Worm (Caenorhabditis elegans) whole organism, L4 larva: Measurements from ENCODE around the gene dex-1.

Experiments used
- Y48G9A.11 ChIP-seq: fragments of 200-800 bp; sonication (Bioruptor generic); IDR thresholded peaks from 2 replicates; pipeline ENCODE4 v1.3.6; 2022; ENCODE audit warnings: missing genetic modification reagents, missing genetic modification characterization, missing compliant biosample characterization
- Y5F2A.4 ChIP-seq: fragments of 200-800 bp; sonication (Bioruptor generic); optimal IDR thresholded peaks from 2 replicates; lab custom pipeline; 2018; ENCODE audit warnings: mild to moderate bottlenecking, missing genetic modification characterization, missing compliant biosample characterization
- aha-1 ChIP-seq: fragments of 150-350 bp; peaks from one replicate; lab custom pipeline; 2014; ENCODE audit warnings: missing biosample characterization, missing genetic modification characterization
- aly-2 ChIP-seq: sonication (generic microtip); optimal IDR thresholded peaks from 2 replicates; lab custom pipeline; 2018; ENCODE audit warnings: missing biosample characterization, missing genetic modification characterization
- ama-1 ChIP-seq: fragments of 150-350 bp; optimal IDR thresholded peaks from 2 replicates; lab custom pipeline; 2014; ENCODE audit warnings: inconsistent platforms, mixed read lengths
- arid-1 ChIP-seq: fragments of 200-800 bp; sonication (Bioruptor generic); conservative IDR thresholded peaks from 2 replicates; pipeline ENCODE4 v1.3.6; 2022; ENCODE audit warnings: missing genetic modification reagents, missing genetic modification characterization, missing compliant biosample characterization
- ceh-20 ChIP-seq: fragments of 200-800 bp; sonication (Bioruptor generic); IDR thresholded peaks from 2 replicates; pipeline ENCODE4 v1.3.6; 2022; ENCODE audit warnings: missing genetic modification reagents, missing genetic modification characterization, missing compliant biosample characterization
- ceh-28 ChIP-seq: fragments of 150-350 bp; optimal IDR thresholded peaks from 2 replicates; lab custom pipeline; 2014; ENCODE audit warnings: missing biosample characterization, missing genetic modification reagents, missing genetic modification characterization
- ceh-32 ChIP-seq: sonication (generic microtip); optimal IDR thresholded peaks from 2 replicates; lab custom pipeline; 2016; ENCODE audit warnings: mild to moderate bottlenecking, missing genetic modification characterization, missing compliant biosample characterization; ENCODE audit not compliant: poor library complexity
- daf-16 ChIP-seq, 3 experiments: sonication (generic microtip); optimal IDR thresholded peaks; 2 replicates each; lab custom pipeline; 2016 to 2017; ENCODE audit warnings: missing genetic modification characterization in 3 of 3, missing genetic modification reagents in 3 of 3, mild to moderate bottlenecking in 2 of 3, missing compliant biosample characterization in 2 of 3, missing biosample characterization in 1 of 3, moderate library complexity in 1 of 3
- daf-8 ChIP-seq: fragments of 200-800 bp; sonication (Bioruptor generic); IDR thresholded peaks from 2 replicates; pipeline ENCODE4 v1.3.6; 2022; ENCODE audit warnings: missing genetic modification characterization, missing compliant biosample characterization
- egl-27 ChIP-seq: sonication (generic microtip); optimal IDR thresholded peaks from 3 replicates; lab custom pipeline; 2017; ENCODE audit warnings: missing biosample characterization, missing genetic modification reagents, missing genetic modification characterization
- egl-43 ChIP-seq: fragments of 200-800 bp; sonication (Bioruptor generic); IDR thresholded peaks from 2 replicates; pipeline ENCODE4 v1.3.6; 2022; ENCODE audit warnings: missing genetic modification reagents, missing genetic modification characterization, missing compliant biosample characterization
- fos-1 ChIP-seq: fragments of 150-350 bp; optimal IDR thresholded peaks from 2 replicates; lab custom pipeline; 2014; ENCODE audit warnings: missing biosample characterization, missing genetic modification characterization
- hif-1 ChIP-seq, 2 experiments: sonication (generic microtip); optimal IDR thresholded peaks; 2 replicates each; lab custom pipeline; 2016 to 2017; ENCODE audit warnings: missing compliant biosample characterization in 2 of 2, missing genetic modification characterization in 2 of 2, missing genetic modification reagents in 2 of 2, missing genotype in 2 of 2, mild to moderate bottlenecking in 1 of 2
- hlh-30 ChIP-seq: sonication (generic microtip); optimal IDR thresholded peaks from 2 replicates; lab custom pipeline; 2017; ENCODE audit warnings: antibody characterized with exemption, mild to moderate bottlenecking, missing genetic modification characterization, missing compliant biosample characterization; ENCODE audit not compliant: insufficient read depth
- lim-7 ChIP-seq: fragments of 200-800 bp; sonication (Bioruptor generic); IDR thresholded peaks from 2 replicates; pipeline ENCODE4 v1.3.6; 2022; ENCODE audit warnings: missing genetic modification characterization, missing compliant biosample characterization
- lin-13 ChIP-seq: fragments of 150-350 bp; optimal IDR thresholded peaks from 2 replicates; lab custom pipeline; 2014; ENCODE audit warnings: missing biosample characterization, missing genetic modification reagents, missing genetic modification characterization
- lin-15B ChIP-seq: fragments of 150-350 bp; sonication (generic microtip); optimal IDR thresholded peaks from 3 replicates; lab custom pipeline; 2014; ENCODE audit warnings: missing biosample characterization, missing genetic modification characterization
- lin-39 ChIP-seq: fragments of 150-350 bp; optimal IDR thresholded peaks from 2 replicates; lab custom pipeline; 2014; ENCODE audit warnings: missing biosample characterization, missing genetic modification reagents, missing genetic modification characterization
- lir-3 ChIP-seq: sonication (generic microtip); optimal IDR thresholded peaks from 2 replicates; lab custom pipeline; 2016; ENCODE audit warnings: mild to moderate bottlenecking, missing genetic modification characterization, missing compliant biosample characterization
- mes-2 ChIP-seq: sonication (generic microtip); optimal IDR thresholded peaks from 2 replicates; lab custom pipeline; 2016; ENCODE audit warnings: missing genotype, mild to moderate bottlenecking, missing genetic modification characterization, missing compliant biosample characterization; ENCODE audit not compliant: poor library complexity, severe bottlenecking
- nhr-102 ChIP-seq: sonication (generic microtip); optimal IDR thresholded peaks from 2 replicates; lab custom pipeline; 2016; ENCODE audit warnings: mild to moderate bottlenecking, missing genetic modification characterization, moderate library complexity, missing compliant biosample characterization
- nhr-25 ChIP-seq: sonication (generic microtip); optimal IDR thresholded peaks from 2 replicates; lab custom pipeline; 2017; ENCODE audit warnings: missing genetic modification characterization, mild to moderate bottlenecking, missing compliant biosample characterization, antibody characterized with exemption, moderate library complexity, borderline replicate concordance; ENCODE audit not compliant: insufficient read depth
- pha-4 ChIP-seq, 2 experiments: fragments of 150-350 bp in 1 of 2; fragments of 200-800 bp in 1 of 2; sonication (Bioruptor generic) in 1 of 2; IDR thresholded peaks in 1 of 2; optimal IDR thresholded peaks in 1 of 2; 2 replicates each; pipeline versions ENCODE4 v1.3.6 to Lab custom; 2014 to 2022; ENCODE audit warnings: missing genetic modification characterization in 2 of 2, missing genetic modification reagents in 2 of 2, missing biosample characterization in 1 of 2, missing compliant biosample characterization in 1 of 2
- saeg-2 ChIP-seq: fragments of 200-800 bp; sonication (Bioruptor generic); IDR thresholded peaks from 2 replicates; pipeline ENCODE4 v1.3.6; 2022; ENCODE audit warnings: missing genetic modification reagents, missing genetic modification characterization, missing compliant biosample characterization
- spr-3 ChIP-seq: fragments of 200-800 bp; sonication (Bioruptor generic); optimal IDR thresholded peaks from 2 replicates; lab custom pipeline; 2018; ENCODE audit warnings: mild to moderate bottlenecking, missing genetic modification characterization, missing compliant biosample characterization
- tra-1 ChIP-seq: fragments of 200-800 bp; sonication (Bioruptor generic); IDR thresholded peaks from 2 replicates; pipeline ENCODE4 v1.3.6; 2022; ENCODE audit warnings: missing genetic modification reagents, missing genetic modification characterization, missing compliant biosample characterization
- unc-39 ChIP-seq: sonication (generic microtip); optimal IDR thresholded peaks from 2 replicates; lab custom pipeline; 2017; ENCODE audit warnings: missing biosample characterization, missing genetic modification characterization
- unc-62 ChIP-seq, 3 experiments: fragments of 150-350 bp in 1 of 3; sonication (generic microtip); optimal IDR thresholded peaks in 2 of 3; peaks in 1 of 3; 1 replicate in 1 of 3; 2 replicates in 2 of 3; lab custom pipeline; 2014 to 2017; ENCODE audit warnings: missing biosample characterization in 3 of 3, missing genetic modification characterization in 3 of 3, missing genetic modification reagents in 3 of 3, missing genotype in 1 of 3
- zip-11 ChIP-seq: fragments of 200-800 bp; sonication (Bioruptor generic); IDR thresholded peaks from 2 replicates; pipeline ENCODE4 v1.3.6; 2022; ENCODE audit warnings: missing genetic modification characterization, missing compliant biosample characterization
- ztf-11 ChIP-seq: fragments of 150-350 bp; optimal IDR thresholded peaks from 2 replicates; lab custom pipeline; 2014; ENCODE audit warnings: missing biosample characterization, missing genetic modification characterization

Gene dex-1

DNA sequence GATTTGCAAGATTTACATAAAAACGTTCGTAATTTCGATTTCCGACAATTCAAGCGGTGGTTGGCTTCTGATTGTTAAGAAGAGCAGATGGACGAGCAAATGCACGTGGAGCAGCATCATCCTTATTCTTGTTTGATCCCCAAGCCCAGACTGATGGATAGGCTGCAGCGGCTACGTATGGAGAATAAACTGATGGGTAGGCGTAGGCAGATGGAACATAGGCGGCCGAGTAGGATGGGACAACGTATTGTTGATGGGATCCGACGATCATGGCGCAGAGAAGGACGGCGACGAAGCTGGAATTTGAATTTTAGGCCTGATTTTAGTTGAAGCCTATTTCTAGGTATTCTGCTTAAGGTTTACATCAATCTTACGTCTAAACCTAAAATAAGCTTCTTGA is 42.4 kb downstream of the dex-1 start:
- TF ChIP-seq lim-7 = no peak
- 0 out of 2 replicates have a peak, but pooled peaks have one; percentile 35 for TF ChIP-seq arid-1 (GFP tag; lab: Robert Waterston, UW)
- TF ChIP-seq egl-43 = peak; percentile 55; the same call in 1 of the 2 replicates
- no peak for TF ChIP-seq spr-3
- no peak for TF ChIP-seq ztf-11 (tag; lab: Kevin White, UChicago)
- no peak for TF ChIP-seq lin-15B (tag; lab: Kevin White, UChicago)
- TF ChIP-seq egl-27 (tag; lab: Kevin White, UChicago) = no peak
- TF ChIP-seq fos-1 (tag; lab: Kevin White, UChicago) = no peak
- no peak for TF ChIP-seq hif-1 (tag; optimal IDR thresholded peaks at IDR 0.05; lab: Kevin White, UChicago)
- no peak for TF ChIP-seq daf-16 (GFP tag; optimal IDR thresholded peaks at IDR 0.05; lab: Kevin White, UChicago)
- no peak for TF ChIP-seq daf-16 (tag; optimal IDR thresholded peaks at IDR 0.05; lab: Kevin White, UChicago)
- no peak for TF ChIP-seq nhr-102 (tag; lab: Kevin White, UChicago)
- no peak for TF ChIP-seq ceh-32 (tag; lab: Kevin White, UChicago)

DNA sequence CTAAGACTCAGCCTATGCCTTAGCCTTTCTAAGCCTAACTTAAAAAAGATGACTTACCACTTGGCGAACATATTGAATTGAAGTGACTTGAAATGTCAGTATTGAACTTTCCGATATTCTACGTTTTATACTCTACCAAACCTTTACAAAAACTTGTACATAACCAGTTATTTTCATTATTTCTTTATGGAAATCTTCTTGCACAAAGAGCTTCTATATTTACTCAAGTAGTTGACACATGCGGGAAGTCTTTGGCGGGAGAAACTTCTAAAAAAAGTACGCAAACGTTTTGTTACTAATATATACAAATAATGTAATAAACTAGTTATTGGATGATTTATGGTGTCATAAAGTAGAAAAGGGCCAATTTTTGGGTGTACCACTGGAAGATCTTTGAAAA is 42.8 kb downstream of the dex-1 start, which contains the start of gene nspb-12:
Gene nspb-12 (minus strand): TSS at position 101 of the 400 bp plus-strand sequence.
- peak; percentile 1 for TF ChIP-seq aha-1
- no peak for TF ChIP-seq nhr-25

DNA sequence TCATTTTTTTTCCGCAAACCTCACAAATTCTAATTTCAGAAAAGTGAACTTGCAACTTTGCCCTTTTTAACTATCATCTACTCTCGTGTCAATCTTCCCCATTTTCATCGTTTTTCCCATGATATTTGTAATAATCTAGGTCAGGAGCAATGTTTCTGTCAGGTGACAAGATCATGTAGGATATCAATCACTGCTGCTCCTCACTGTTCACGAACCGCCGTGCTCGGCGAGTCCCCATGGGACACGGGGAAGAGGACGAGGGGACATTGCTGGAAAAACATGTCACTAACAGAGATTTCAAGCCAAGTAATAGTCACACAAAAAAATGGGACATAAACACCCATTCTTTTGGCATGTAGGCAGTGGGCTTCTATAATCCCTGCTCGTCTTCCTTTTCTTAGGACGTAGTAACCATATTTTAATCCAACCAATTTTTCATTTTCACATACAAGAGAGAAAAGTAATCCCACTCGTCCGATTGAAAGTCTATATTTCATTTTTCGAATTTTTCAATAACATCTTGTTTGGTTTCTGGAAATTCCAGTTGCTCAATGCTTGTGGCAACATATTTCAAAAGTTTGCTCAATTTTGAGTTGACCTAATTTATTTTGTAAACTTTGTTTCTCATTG is 45.0 kb downstream of the dex-1 start:
- TF ChIP-seq tra-1 (GFP tag; lab: Robert Waterston, UW) (no peak), ceh-28 (tag; lab: Kevin White, UChicago) (no peak), mes-2 (tag; lab: Kevin White, UChicago) (no peak), Y5F2A.4 (GFP tag; lab: Kevin White, UChicago) (no peak), arid-1 (GFP tag; lab: Robert Waterston, UW) (no peak), Y48G9A.11 (GFP tag; lab: Robert Waterston, UW) (no peak), ama-1 (lab: Kevin White, UChicago) (no peak), pha-4 (GFP tag; IDR thresholded peaks at IDR 0.05; lab: Robert Waterston, UW) (no peak), pha-4 (tag; optimal IDR thresholded peaks at IDR 0.05; lab: Kevin White, UChicago) (no peak), hlh-30 (tag; lab: Kevin White, UChicago) (peak; percentile 10), lin-39 (no peak), zip-11 (GFP tag; lab: Robert Waterston, UW) (no peak), aly-2 (tag; lab: Kevin White, UChicago) (no peak), unc-62 (GFP tag; optimal IDR thresholded peaks at IDR 0.05 in 1 of 2; lab: Kevin White, UChicago) (peak in 1 of 2 experiments; percentile 86), unc-62 (tag; optimal IDR thresholded peaks at IDR 0.05; lab: Kevin White, UChicago) (no peak), ceh-20 (GFP tag; lab: Robert Waterston, UW) (peak; percentile 48; the same call in 1 of the 2 replicates), unc-39 (tag; lab: Kevin White, UChicago) (no peak)

DNA sequence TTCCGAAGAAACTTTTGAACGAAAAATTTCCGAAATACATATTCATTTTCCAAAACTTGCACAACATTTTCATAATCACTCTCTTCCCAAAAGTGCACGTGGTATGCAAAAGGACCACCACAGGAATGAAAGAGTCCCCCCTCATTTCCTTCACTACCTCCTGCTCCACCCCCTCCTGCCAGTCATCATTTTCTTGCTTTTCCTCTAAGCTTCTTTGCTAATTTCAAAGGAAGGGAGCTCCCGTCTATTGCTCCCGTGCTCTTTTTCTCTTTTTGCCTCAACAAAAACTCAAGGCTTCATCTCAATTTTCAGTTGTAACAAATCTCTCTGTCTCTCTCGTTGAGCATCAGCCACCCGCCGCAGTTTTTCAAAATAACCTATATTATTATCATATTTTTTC is 46.9 kb downstream of the dex-1 start:
- TF ChIP-seq egl-43 (no peak), aha-1 (peak; percentile 57), lin-13 (GFP tag; lab: Kevin White, UChicago) (no peak), hlh-30 (tag; lab: Kevin White, UChicago) (peak; percentile 52), lir-3 (tag; lab: Kevin White, UChicago) (no peak), daf-8 (GFP tag; lab: Robert Waterston, UW) (no peak), saeg-2 (GFP tag; lab: Robert Waterston, UW) (no peak)
